Worm (Caenorhabditis elegans) whole organism, late embryonic: Measurements from ENCODE around the gene F07C6.4.

Source experiments
- fkh-10 ChIP-seq: fragments of 150-350 bp; optimal IDR thresholded peaks from 2 replicates; lab custom pipeline; 2014; ENCODE audit warnings: missing biosample characterization, missing genetic modification reagents, missing genetic modification characterization
- pag-3 ChIP-seq: sonication (generic microtip); optimal IDR thresholded peaks from 2 replicates; lab custom pipeline; 2016; ENCODE audit warnings: missing compliant biosample characterization, missing genetic modification characterization, borderline replicate concordance
- rnt-1 ChIP-seq: sonication (generic microtip); optimal IDR thresholded peaks from 2 replicates; lab custom pipeline; 2016; ENCODE audit warnings: missing genetic modification characterization, missing compliant biosample characterization

DNA sequence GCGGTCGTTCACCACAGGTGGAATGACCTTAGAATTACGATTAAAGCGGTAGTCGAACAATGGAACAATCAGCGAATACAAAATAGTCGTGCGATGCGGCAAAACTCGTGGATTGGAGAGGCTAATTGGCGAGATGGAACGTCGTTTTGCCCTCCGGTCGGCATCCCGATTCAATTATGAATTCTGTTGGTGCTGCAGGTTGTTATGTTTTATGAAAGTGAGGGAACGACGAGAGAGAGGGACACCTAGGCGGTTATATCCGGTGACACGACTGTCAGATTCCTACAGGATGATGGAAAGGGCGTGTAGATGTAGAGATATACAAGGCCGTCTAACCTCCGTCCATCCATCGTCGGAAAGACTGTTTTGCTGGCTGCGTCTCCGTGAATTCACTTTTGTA, 10.9 kb downstream of the F07C6.4 start:
- TF ChIP-seq pag-3 (tag; lab: Kevin White, UChicago): no peak
- TF ChIP-seq fkh-10 (GFP tag; lab: Kevin White, UChicago): no peak
- peak; percentile 9 for TF ChIP-seq rnt-1 (tag; lab: Kevin White, UChicago)
